Worm (Caenorhabditis elegans): ENCODE measurements around the gene hsp-12.2.
A peak's percentile ranks its signal among the peaks of the same experiment; 100 is the strongest.

- TF ChIP-seq ama-1 (optimal IDR thresholded peaks at IDR 0.05) (no peak), snpc-4 (tag; optimal IDR thresholded peaks at IDR 0.05) (peak; percentile 0), unc-62 (GFP tag; optimal IDR thresholded peaks at IDR 0.05) (no peak), skn-1 (tag; optimal IDR thresholded peaks at IDR 0.05) (no peak), fos-1 (tag; optimal IDR thresholded peaks at IDR 0.05) (peak; percentile 33), ZK546.5 (tag; optimal IDR thresholded peaks at IDR 0.05) (no peak), lin-13 (GFP tag; optimal IDR thresholded peaks at IDR 0.05) (peak; percentile 70), ceh-16 (tag; optimal IDR thresholded peaks at IDR 0.05) (peak; percentile 8), alr-1 (tag; optimal IDR thresholded peaks at IDR 0.05) (no peak), mdl-1 (tag; optimal IDR thresholded peaks at IDR 0.05) (no peak)
These were observed 28.3 kb upstream of the hsp-12.2 start for ce11 chrIII:8109459-8110057.

Data from whole organism, L2 larva.